Fruit fly (Drosophila melanogaster) whole organism, pupa: Measurements from ENCODE around the gene CG15153.
A peak's percentile ranks its signal among the peaks of the same experiment; 100 is the strongest.

Experiments used
- CG10348 ChIP-seq: fragments of 200-800 bp; sonication (Bioruptor generic); IDR thresholded peaks from 2 replicates; pipeline ENCODE4 v1.3.6; 2022; ENCODE audit warnings: missing biosample characterization, missing genetic modification characterization
- CG12605 ChIP-seq: fragments of 200-800 bp; sonication (Bioruptor generic); IDR thresholded peaks from 2 replicates; pipeline ENCODE4 v1.3.6; 2022; ENCODE audit warnings: missing biosample characterization, missing genetic modification characterization
- CG13204 ChIP-seq: fragments of 200-800 bp; sonication (Bioruptor generic); optimal IDR thresholded peaks from 2 replicates; lab custom pipeline; 2018; ENCODE audit warnings: missing biosample characterization, mild to moderate bottlenecking, missing genetic modification characterization, moderate library complexity
- CG14655 ChIP-seq: fragments of 200-800 bp; sonication (Bioruptor generic); optimal IDR thresholded peaks from 3 replicates; lab custom pipeline; 2017; ENCODE audit warnings: mild to moderate bottlenecking, missing biosample characterization, missing genetic modification reagents, missing genetic modification characterization
- CG15710 ChIP-seq: fragments of 200-800 bp; sonication (Bioruptor generic); optimal IDR thresholded peaks from 2 replicates; lab custom pipeline; 2018; ENCODE audit warnings: missing biosample characterization, mild to moderate bottlenecking, missing genetic modification characterization, moderate library complexity
- CG17806 ChIP-seq: fragments of 200-800 bp; sonication (Bioruptor generic); optimal IDR thresholded peaks from 2 replicates; lab custom pipeline; 2018; ENCODE audit warnings: missing biosample characterization, mild to moderate bottlenecking, missing genetic modification characterization, moderate library complexity
- CG32121 ChIP-seq: fragments of 200-800 bp; sonication (Bioruptor generic); IDR thresholded peaks from 2 replicates; pipeline ENCODE4 v1.3.6; 2022; ENCODE audit warnings: missing biosample characterization, missing genetic modification characterization
- CG34367 ChIP-seq: fragments of 200-800 bp; sonication (Bioruptor generic); optimal IDR thresholded peaks from 2 replicates; lab custom pipeline; 2018; ENCODE audit warnings: missing biosample characterization, mild to moderate bottlenecking, missing genetic modification characterization
- CG4496 ChIP-seq: fragments of 200-800 bp; sonication (Bioruptor generic); IDR thresholded peaks from 3 replicates; pipeline ENCODE4 v1.3.6; 2022; ENCODE audit warnings: missing biosample characterization, missing genetic modification characterization
- CG8159 ChIP-seq: fragments of 200-800 bp; sonication (Bioruptor generic); optimal IDR thresholded peaks from 3 replicates; lab custom pipeline; 2018; ENCODE audit warnings: missing biosample characterization, mild to moderate bottlenecking, missing genetic modification characterization, moderate library complexity
- CG8301 ChIP-seq: fragments of 200-800 bp; sonication (Bioruptor generic); optimal IDR thresholded peaks from 2 replicates; lab custom pipeline; 2018; ENCODE audit warnings: missing biosample characterization, mild to moderate bottlenecking, missing genetic modification characterization
- CG9948 ChIP-seq: fragments of 200-800 bp; sonication (Bioruptor generic); optimal IDR thresholded peaks from 2 replicates; lab custom pipeline; 2018; ENCODE audit warnings: missing biosample characterization, mild to moderate bottlenecking, missing genetic modification characterization, moderate library complexity
- D1 ChIP-seq: fragments of 200-800 bp; sonication (Bioruptor generic); optimal IDR thresholded peaks from 2 replicates; lab custom pipeline; 2018; ENCODE audit warnings: missing biosample characterization, mild to moderate bottlenecking, missing genetic modification characterization, moderate library complexity
- EcR ChIP-seq: fragments of 200-800 bp; sonication (Bioruptor generic); optimal IDR thresholded peaks from 3 replicates; lab custom pipeline; 2019; ENCODE audit warnings: missing biosample characterization, missing genetic modification characterization, mild to moderate bottlenecking, moderate library complexity, missing genetic modification reagents
- Ets98B ChIP-seq: fragments of 200-800 bp; sonication (Bioruptor generic); IDR thresholded peaks from 2 replicates; pipeline ENCODE4 v1.3.6; 2022; ENCODE audit warnings: missing biosample characterization, missing genetic modification characterization
- Pif1A ChIP-seq: fragments of 200-800 bp; sonication (Bioruptor generic); optimal IDR thresholded peaks from 3 replicates; lab custom pipeline; 2016; ENCODE audit warnings: missing biosample characterization, missing genetic modification characterization
- Pif1B ChIP-seq: fragments of 200-800 bp; sonication (Bioruptor generic); optimal IDR thresholded peaks from 3 replicates; lab custom pipeline; 2016; ENCODE audit warnings: missing biosample characterization, missing genetic modification characterization
- Snoo ChIP-seq: fragments of 200-800 bp; sonication (Bioruptor generic); optimal IDR thresholded peaks from 3 replicates; lab custom pipeline; 2017; ENCODE audit warnings: missing biosample characterization, mild to moderate bottlenecking, missing genetic modification characterization, inconsistent platforms
- fd96Ca ChIP-seq: fragments of 200-800 bp; sonication (Bioruptor generic); IDR thresholded peaks from 3 replicates; pipeline ENCODE4 v1.3.6; 2022; ENCODE audit warnings: missing biosample characterization, missing genetic modification characterization
- gl ChIP-seq: fragments of 200-800 bp; sonication (Bioruptor generic); optimal IDR thresholded peaks from 2 replicates; lab custom pipeline; 2018; ENCODE audit warnings: missing biosample characterization, mild to moderate bottlenecking, missing genetic modification characterization
- rn ChIP-seq: fragments of 200-800 bp; sonication (Bioruptor generic); IDR thresholded peaks from 2 replicates; pipeline ENCODE4 v1.3.6; 2022; ENCODE audit warnings: missing biosample characterization, missing genetic modification characterization

Gene CG15153

DNA sequence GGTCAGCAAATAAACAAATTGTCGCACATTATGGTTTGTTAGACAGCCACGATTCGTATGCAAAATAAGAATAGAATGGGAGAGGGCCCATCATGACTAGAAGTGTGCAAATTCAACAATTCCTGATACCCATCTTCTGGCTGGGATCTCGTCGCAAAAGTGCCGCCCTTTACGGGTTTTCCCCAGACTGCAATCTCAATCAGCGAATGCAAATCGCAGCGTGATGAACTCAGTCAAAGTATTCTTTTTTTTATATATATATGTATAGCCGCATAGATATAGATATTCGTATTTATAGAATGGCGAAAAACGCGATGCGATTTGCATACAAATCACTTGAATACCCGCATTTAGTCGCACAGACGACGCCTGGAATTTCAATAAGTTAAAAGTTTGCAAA is 30.9 kb upstream of the CG15153 start:
- no peak for TF ChIP-seq CG9948 (tag; lab: Kevin White, UChicago)
- TF ChIP-seq Snoo (tag; lab: Kevin White, UChicago) = no peak
- TF ChIP-seq Pif1A (GFP tag; lab: Kevin White, UChicago) = no peak
- no peak for TF ChIP-seq gl (tag; lab: Kevin White, UChicago)
- no peak for TF ChIP-seq CG10348 (GFP tag; lab: Robert Waterston, UW)
- TF ChIP-seq CG34367 = no peak
- TF ChIP-seq Ets98B (GFP tag; lab: Robert Waterston, UW) = no peak
- TF ChIP-seq Pif1B (GFP tag; lab: Kevin White, UChicago) = no peak
- TF ChIP-seq CG8159 = no peak
- TF ChIP-seq CG15710 (tag; lab: Kevin White, UChicago) = no peak
- TF ChIP-seq rn (GFP tag; lab: Robert Waterston, UW) = no peak
- TF ChIP-seq CG4496 = no peak
- TF ChIP-seq CG8301 (tag; lab: Kevin White, UChicago) = no peak
- no peak for TF ChIP-seq CG13204 (GFP tag; lab: Kevin White, UChicago)
- no peak for TF ChIP-seq CG17806 (tag; lab: Kevin White, UChicago)
- no peak for TF ChIP-seq CG12605 (GFP tag; lab: Robert Waterston, UW)
- TF ChIP-seq CG14655 (GFP tag; lab: Kevin White, UChicago) = no peak
- TF ChIP-seq fd96Ca (GFP tag; lab: Robert Waterston, UW) = no peak
- no peak for TF ChIP-seq D1
- no peak for TF ChIP-seq CG32121 (GFP tag; lab: Robert Waterston, UW)

DNA sequence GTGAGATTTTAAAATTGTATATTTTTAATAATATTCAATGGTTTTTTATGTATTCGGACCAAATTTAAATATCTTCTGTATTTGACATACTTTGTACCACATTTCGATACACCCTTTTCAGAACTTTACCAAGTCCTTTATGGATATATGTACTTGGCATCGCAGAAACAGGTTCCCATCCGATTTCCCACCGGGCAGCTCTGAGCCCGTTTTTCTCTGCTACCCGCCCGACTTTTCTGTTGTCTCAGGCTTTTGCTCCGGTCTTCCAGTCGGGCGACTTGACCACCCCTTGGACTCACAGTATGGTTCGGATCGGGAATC is 30.1 kb upstream of the CG15153 start:
- TF ChIP-seq CG9948 (tag; lab: Kevin White, UChicago) (peak; percentile 81), CG34367 (peak; percentile 81), CG12605 (GFP tag; lab: Robert Waterston, UW) (no peak), fd96Ca (GFP tag; lab: Robert Waterston, UW) (peak; percentile 44; the same call in 2 of the 3 replicates), D1 (no peak), Ets98B (GFP tag; lab: Robert Waterston, UW) (no peak), gl (tag; lab: Kevin White, UChicago) (no peak), rn (GFP tag; lab: Robert Waterston, UW) (no peak), CG8159 (peak; percentile 81), Snoo (tag; lab: Kevin White, UChicago) (no peak), CG32121 (GFP tag; lab: Robert Waterston, UW) (peak; percentile 19; the same call in 1 of the 2 replicates), CG13204 (GFP tag; lab: Kevin White, UChicago) (no peak), Pif1B (GFP tag; lab: Kevin White, UChicago) (peak; percentile 39), CG10348 (GFP tag; lab: Robert Waterston, UW) (peak; percentile 37; the same call in 1 of the 2 replicates), CG15710 (tag; lab: Kevin White, UChicago) (peak; percentile 71), CG14655 (GFP tag; lab: Kevin White, UChicago) (peak; percentile 79), CG4496 (0 out of 3 replicates have a peak, but pooled peaks have one; percentile 6), CG17806 (tag; lab: Kevin White, UChicago) (peak; percentile 73), EcR (GFP tag; lab: Kevin White, UChicago) (peak; percentile 12), Pif1A (GFP tag; lab: Kevin White, UChicago) (peak; percentile 10), CG8301 (tag; lab: Kevin White, UChicago) (peak; percentile 77)

DNA sequence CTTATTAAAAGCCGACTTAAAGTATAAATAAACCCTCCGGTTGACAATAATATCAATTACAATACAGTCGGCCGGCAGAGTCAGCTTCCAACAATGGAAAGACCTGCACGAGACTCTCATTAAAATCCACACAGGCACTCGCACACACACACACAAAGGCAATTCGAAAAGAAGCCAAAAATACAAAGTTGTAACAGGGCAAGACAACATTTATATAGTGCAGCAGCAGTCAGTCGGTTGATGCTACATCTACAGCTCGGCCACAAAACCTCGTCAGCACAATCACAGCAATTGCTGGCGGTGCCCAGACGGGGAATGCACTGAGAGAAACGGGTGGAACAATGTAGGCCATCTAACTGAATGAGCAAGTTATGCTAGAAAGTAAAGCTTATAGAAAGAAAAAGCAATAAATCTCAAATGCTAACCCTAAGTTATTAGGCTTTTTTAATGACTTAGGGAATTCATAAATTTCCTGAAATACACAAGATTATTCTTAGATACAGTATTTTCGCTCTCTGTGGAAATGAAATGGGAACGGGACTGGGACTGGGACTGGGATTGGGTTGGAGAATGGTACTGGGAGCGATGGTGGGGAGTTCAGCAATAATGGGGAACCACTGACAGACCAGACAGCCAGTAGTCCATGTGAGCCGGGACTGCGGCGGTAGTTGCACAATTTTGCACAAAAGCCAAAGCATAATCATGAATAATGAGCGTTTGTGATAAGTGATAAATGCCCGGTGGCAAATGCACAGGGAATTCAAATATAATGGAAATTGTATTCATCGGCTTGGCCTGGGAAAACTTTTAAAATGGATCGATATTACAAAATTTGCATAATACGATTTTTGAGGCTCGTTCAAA is 29.5 kb upstream of the CG15153 start:
- TF ChIP-seq EcR (GFP tag; lab: Kevin White, UChicago) (peak; percentile 75), CG4496 (peak; percentile 98), rn (GFP tag; lab: Robert Waterston, UW) (no peak; the same call in none of the 2 replicates), gl (tag; lab: Kevin White, UChicago) (peak; percentile 94), CG17806 (tag; lab: Kevin White, UChicago) (peak; percentile 98), CG34367 (peak; percentile 95), fd96Ca (GFP tag; lab: Robert Waterston, UW) (peak; percentile 98), Pif1B (GFP tag; lab: Kevin White, UChicago) (peak; percentile 97), CG10348 (GFP tag; lab: Robert Waterston, UW) (peak; percentile 81), CG8159 (peak; percentile 97), CG15710 (tag; lab: Kevin White, UChicago) (peak; percentile 98), CG9948 (tag; lab: Kevin White, UChicago) (peak; percentile 97), D1 (peak; percentile 96), CG8301 (tag; lab: Kevin White, UChicago) (peak; percentile 97), CG13204 (GFP tag; lab: Kevin White, UChicago) (peak; percentile 91), CG12605 (GFP tag; lab: Robert Waterston, UW) (peak; percentile 95), Pif1A (GFP tag; lab: Kevin White, UChicago) (peak; percentile 98), CG32121 (GFP tag; lab: Robert Waterston, UW) (peak; percentile 96), Snoo (tag; lab: Kevin White, UChicago) (peak; percentile 94), CG14655 (GFP tag; lab: Kevin White, UChicago) (peak; percentile 98), Ets98B (GFP tag; lab: Robert Waterston, UW) (peak; percentile 97)

DNA sequence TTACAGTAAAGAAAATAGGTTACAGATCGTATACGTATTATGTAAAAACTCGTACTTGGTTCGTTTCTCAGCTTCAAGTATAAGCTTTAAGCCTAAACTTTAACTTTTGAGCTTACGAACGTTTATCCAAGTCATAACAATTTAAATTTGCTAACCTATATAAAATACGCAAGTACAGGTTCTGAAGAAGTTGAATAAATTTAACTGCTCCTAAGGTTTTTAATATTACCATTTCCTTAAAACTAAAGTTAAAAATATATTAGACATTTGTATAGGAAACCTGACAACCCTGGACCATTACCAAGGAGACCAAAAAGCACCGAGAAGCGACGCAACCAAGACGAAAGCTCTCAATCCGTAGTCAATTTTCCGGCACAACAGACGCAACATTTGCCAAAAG is 27.6 kb upstream of the CG15153 start, which contains the start of gene CG5758:
Gene CG5758, plus strand, starts transcription at position 353 of the 400 bp plus-strand sequence.
- TF ChIP-seq Ets98B (GFP tag; lab: Robert Waterston, UW) = peak; percentile 44; the same call in 1 of the 2 replicates
- TF ChIP-seq CG8159 = peak; percentile 16
- no peak for TF ChIP-seq CG32121 (GFP tag; lab: Robert Waterston, UW)
- TF ChIP-seq rn (GFP tag; lab: Robert Waterston, UW) = no peak
- TF ChIP-seq Pif1A (GFP tag; lab: Kevin White, UChicago) = peak; percentile 40
- TF ChIP-seq Snoo (tag; lab: Kevin White, UChicago) = no peak
- no peak for TF ChIP-seq CG34367
- no peak for TF ChIP-seq CG12605 (GFP tag; lab: Robert Waterston, UW)
- peak; percentile 8 for TF ChIP-seq Pif1B (GFP tag; lab: Kevin White, UChicago)
